Worm (Caenorhabditis elegans): ENCODE results near the gene mrck-1.

DNA sequence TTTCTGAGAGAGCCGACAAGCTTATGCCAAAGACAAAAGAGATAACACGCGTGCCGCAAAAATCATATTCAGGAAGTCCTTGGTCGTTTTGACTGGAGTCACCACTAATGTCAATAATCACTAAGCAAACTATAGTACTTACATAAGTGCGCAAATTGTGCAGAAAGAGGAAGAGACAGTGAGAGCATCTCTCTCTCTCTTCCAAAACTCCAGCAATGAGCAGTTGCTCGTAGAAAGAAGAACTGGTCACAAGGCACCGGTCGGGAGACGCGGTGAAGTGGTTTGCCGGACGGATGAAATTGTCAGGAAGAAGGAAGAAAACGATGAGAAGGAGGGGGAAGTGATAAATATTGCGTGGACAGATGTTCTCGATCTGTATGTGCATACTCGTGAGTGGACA is 3.0 kb upstream of the mrck-1 start:
- no peak for TF ChIP-seq ces-1 (GFP tag; optimal IDR thresholded peaks at IDR 0.05)
- TF ChIP-seq unc-120 (tag; optimal IDR thresholded peaks at IDR 0.05; ENCODE audit: poor library complexity, severe bottlenecking) = peak; percentile 46
- no peak for TF ChIP-seq unc-39 (tag; optimal IDR thresholded peaks at IDR 0.05)
- TF ChIP-seq zip-8 (tag; optimal IDR thresholded peaks at IDR 0.05) = no peak
- TF ChIP-seq lin-13 (tag; optimal IDR thresholded peaks at IDR 0.05) = no peak
- no peak for TF ChIP-seq lin-32 (GFP tag; optimal IDR thresholded peaks at IDR 0.05)
- no peak for TF ChIP-seq mab-5 (tag; optimal IDR thresholded peaks at IDR 0.05)
- TF ChIP-seq pha-4 (tag; optimal IDR thresholded peaks at IDR 0.05) = peak; percentile 4
- no peak for TF ChIP-seq nhr-76 (tag; optimal IDR thresholded peaks at IDR 0.05)
- TF ChIP-seq nhr-28 (tag; optimal IDR thresholded peaks at IDR 0.05) = no peak
